Fruit fly (Drosophila melanogaster): Measurements from ENCODE around the gene Nepl19.
A peak's percentile ranks its signal among the peaks of the same experiment; 100 is the strongest.

Nepl19 gene

DNA sequence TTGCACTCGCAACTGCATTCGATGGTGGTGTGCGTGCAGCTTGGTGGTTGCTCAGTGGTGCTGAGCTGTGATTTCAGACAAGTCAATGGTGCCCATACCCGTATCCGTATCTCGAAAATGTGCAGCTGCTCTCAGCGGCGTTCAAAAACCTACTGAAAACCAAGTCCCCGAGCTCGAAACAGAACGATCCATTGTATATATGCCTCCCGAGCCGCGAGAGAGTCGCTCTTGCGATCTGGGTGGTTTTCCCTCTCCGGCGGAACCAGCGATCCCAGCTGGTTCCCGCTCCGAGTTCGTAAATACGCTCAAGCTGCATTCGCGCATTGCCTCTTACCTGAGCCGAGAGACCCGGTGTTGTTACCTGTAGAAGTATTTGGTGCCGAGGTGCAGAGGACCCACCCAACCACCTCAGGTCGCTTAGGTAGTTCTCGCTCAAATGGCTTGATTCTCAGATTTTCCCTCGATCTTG, 20.8 kb downstream of the Nepl19 start, which contains the start of gene Inx3 (continued):
- TF ChIP-seq Oli (tag; optimal IDR thresholded peaks at IDR 0.05): no peak
- no peak for TF ChIP-seq pnt (GFP tag; optimal IDR thresholded peaks at IDR 0.05)
- TF ChIP-seq CG12071 (GFP tag; optimal IDR thresholded peaks at IDR 0.05): no peak
- TF ChIP-seq exex (tag; optimal IDR thresholded peaks at IDR 0.05): no peak
- TF ChIP-seq CG4617 (GFP tag; optimal IDR thresholded peaks at IDR 0.05; ENCODE audit: borderline replicate concordance): no peak
- TF ChIP-seq CG13287 (GFP tag; IDR thresholded peaks at IDR 0.05; ENCODE audit: partially characterized antibody): peak; percentile 44
- TF ChIP-seq row (GFP tag; IDR thresholded peaks at IDR 0.05): no peak; the same call in 2 of the 3 replicates
- TF ChIP-seq Mrtf (GFP tag; IDR thresholded peaks at IDR 0.05): no peak
- TF ChIP-seq ac (GFP tag; optimal IDR thresholded peaks at IDR 0.05): peak; percentile 46
- no peak for TF ChIP-seq CG13775 (GFP tag; optimal IDR thresholded peaks at IDR 0.05)
- TF ChIP-seq CG17359 (tag; optimal IDR thresholded peaks at IDR 0.05): no peak
- TF ChIP-seq pum (GFP tag; optimal IDR thresholded peaks at IDR 0.05): no peak
- TF ChIP-seq tin (GFP tag; optimal IDR thresholded peaks at IDR 0.05): no peak
- TF ChIP-seq slbo (GFP tag; IDR thresholded peaks at IDR 0.05): no peak
- TF ChIP-seq CG15601 (tag; optimal IDR thresholded peaks at IDR 0.05): no peak
- TF ChIP-seq jing (GFP tag; optimal IDR thresholded peaks at IDR 0.05): no peak
- TF ChIP-seq CG14667 (GFP tag; IDR thresholded peaks at IDR 0.05): no peak
- TF ChIP-seq CG17385 (GFP tag; optimal IDR thresholded peaks at IDR 0.05): no peak
- peak; percentile 12 for TF ChIP-seq CG12219 (GFP tag; optimal IDR thresholded peaks at IDR 0.05)
- no peak for TF ChIP-seq eyg (GFP tag; optimal IDR thresholded peaks at IDR 0.05)
- no peak for TF ChIP-seq Hey (tag; optimal IDR thresholded peaks at IDR 0.05)
- no peak for TF ChIP-seq Lhr (GFP tag; optimal IDR thresholded peaks at IDR 0.05)
- no peak for TF ChIP-seq CG2129 (GFP tag; IDR thresholded peaks at IDR 0.05; ENCODE audit: partially characterized antibody)
- no peak for TF ChIP-seq h (optimal IDR thresholded peaks at IDR 0.05)
- TF ChIP-seq CG12299 (tag; optimal IDR thresholded peaks at IDR 0.05): no peak
- TF ChIP-seq tll (GFP tag; optimal IDR thresholded peaks at IDR 0.05): no peak
- TF ChIP-seq Rx (GFP tag; IDR thresholded peaks at IDR 0.05): no peak
- TF ChIP-seq Sry-β (GFP tag; optimal IDR thresholded peaks at IDR 0.05): no peak
- no peak for TF ChIP-seq Mes4 (GFP tag; optimal IDR thresholded peaks at IDR 0.05)
- TF ChIP-seq CG6854 (GFP tag; optimal IDR thresholded peaks at IDR 0.05): peak; percentile 7
- no peak for TF ChIP-seq onecut (GFP tag; IDR thresholded peaks at IDR 0.05)
- TF ChIP-seq Nf-YA (GFP tag; IDR thresholded peaks at IDR 0.05): no peak
- no peak for TF ChIP-seq Nf-YB (GFP tag; optimal IDR thresholded peaks at IDR 0.05)
- TF ChIP-seq stc (GFP tag; IDR thresholded peaks at IDR 0.05): no peak
- TF ChIP-seq CG30431 (GFP tag; optimal IDR thresholded peaks at IDR 0.05): no peak
- TF ChIP-seq Nf-YC (tag; optimal IDR thresholded peaks at IDR 0.05): peak; percentile 21
- TF ChIP-seq grau (tag; optimal IDR thresholded peaks at IDR 0.05): no peak
- no peak for TF ChIP-seq oc (tag; optimal IDR thresholded peaks at IDR 0.05)
- TF ChIP-seq CG17328 (GFP tag; IDR thresholded peaks at IDR 0.05): 0 out of 2 replicates have a peak, but pooled peaks have one; percentile 32
- no peak for TF ChIP-seq CG4282 (GFP tag; optimal IDR thresholded peaks at IDR 0.05)
- TF ChIP-seq fd3F (GFP tag; optimal IDR thresholded peaks at IDR 0.05): no peak
- no peak for TF ChIP-seq CoRest (tag; optimal IDR thresholded peaks at IDR 0.05)
- TF ChIP-seq tna (GFP tag; IDR thresholded peaks at IDR 0.05; ENCODE audit: partially characterized antibody): no peak; the same call in 1 of the 2 replicates
- no peak for TF ChIP-seq Atf-2 (GFP tag; optimal IDR thresholded peaks at IDR 0.05)
- no peak for TF ChIP-seq Spps (tag; optimal IDR thresholded peaks at IDR 0.05)
- TF ChIP-seq CG7745 (tag; optimal IDR thresholded peaks at IDR 0.05): no peak
- TF ChIP-seq sens (GFP tag): peak; percentile 86
- no peak for TF ChIP-seq zen (tag; optimal IDR thresholded peaks at IDR 0.05)
- no peak for TF ChIP-seq cas (GFP tag; IDR thresholded peaks at IDR 0.05)
- TF ChIP-seq CG6272 (GFP tag; IDR thresholded peaks at IDR 0.05): no peak
- 0 out of 2 replicates have a peak, but pooled peaks have one; percentile 8 for TF ChIP-seq CG31441 (GFP tag; IDR thresholded peaks at IDR 0.05)

Data from whole organism, embryonic.